Worm (Caenorhabditis elegans): ENCODE results near the gene srz-67.

- TF ChIP-seq eyg-1 (tag; optimal IDR thresholded peaks at IDR 0.05) (no peak), ceh-45 (GFP tag; IDR thresholded peaks at IDR 0.05) (no peak), ama-1 (optimal IDR thresholded peaks at IDR 0.05) (no peak), ceh-14 (tag; optimal IDR thresholded peaks at IDR 0.05) (no peak), ref-2 (tag; optimal IDR thresholded peaks at IDR 0.05) (no peak), elt-2 (tag; optimal IDR thresholded peaks at IDR 0.05) (no peak), pat-9 (tag; optimal IDR thresholded peaks at IDR 0.05) (no peak), pha-4 (tag; optimal IDR thresholded peaks at IDR 0.05) (no peak), unc-55 (GFP tag; optimal IDR thresholded peaks at IDR 0.05) (no peak)
Measured at ce11 chrII:3220723-3221122, 16.2 kb downstream of the srz-67 start, which contains the start of gene ZC239.22.
